Fruit fly (Drosophila melanogaster) whole organism: ENCODE results near the gene HLH4C.

Experiments
- CG8478 ChIP-seq: fragments of >200 bp; optimal IDR thresholded peaks from 2 replicates; lab custom pipeline; 2018; ENCODE audit warnings: inconsistent platforms
- Dll ChIP-seq: fragments of >200 bp; optimal IDR thresholded peaks from 2 replicates; lab custom pipeline; 2017
- psq ChIP-seq: fragments of >200 bp; optimal IDR thresholded peaks from 2 replicates; lab custom pipeline; 2017
- usp ChIP-seq: fragments of >200 bp; optimal IDR thresholded peaks from 2 replicates; lab custom pipeline; 2017; ENCODE audit warnings: missing biosample characterization, missing genetic modification characterization, mixed read lengths

dm6 chrX:4618869-4619268 lies 28.3 kb downstream of the HLH4C start:
- no peak for TF ChIP-seq CG8478 (lab: Kevin White, UChicago)
- no peak for TF ChIP-seq usp (GFP tag; lab: Kevin White, UChicago)
- no peak for TF ChIP-seq Dll (lab: Kevin White, UChicago)
- no peak for TF ChIP-seq psq (lab: Kevin White, UChicago)
